Worm (Caenorhabditis elegans): Measurements from ENCODE around the gene vab-7.

ce11 chrIII:10933331-10933730 lies 13.2 kb downstream of the vab-7 start, which contains the start of gene M142.8:
- TF ChIP-seq sea-2 (GFP tag; optimal IDR thresholded peaks at IDR 0.05) (no peak), ama-1 (optimal IDR thresholded peaks at IDR 0.05) (no peak), nhr-76 (tag; optimal IDR thresholded peaks at IDR 0.05) (no peak), ceh-16 (tag; optimal IDR thresholded peaks at IDR 0.05) (no peak), ztf-11 (tag; optimal IDR thresholded peaks at IDR 0.05) (no peak), pha-4 (tag; optimal IDR thresholded peaks at IDR 0.05) (no peak)
